Fruit fly (Drosophila melanogaster): ENCODE results near the gene CG13312.

The CG13312 gene

DNA sequence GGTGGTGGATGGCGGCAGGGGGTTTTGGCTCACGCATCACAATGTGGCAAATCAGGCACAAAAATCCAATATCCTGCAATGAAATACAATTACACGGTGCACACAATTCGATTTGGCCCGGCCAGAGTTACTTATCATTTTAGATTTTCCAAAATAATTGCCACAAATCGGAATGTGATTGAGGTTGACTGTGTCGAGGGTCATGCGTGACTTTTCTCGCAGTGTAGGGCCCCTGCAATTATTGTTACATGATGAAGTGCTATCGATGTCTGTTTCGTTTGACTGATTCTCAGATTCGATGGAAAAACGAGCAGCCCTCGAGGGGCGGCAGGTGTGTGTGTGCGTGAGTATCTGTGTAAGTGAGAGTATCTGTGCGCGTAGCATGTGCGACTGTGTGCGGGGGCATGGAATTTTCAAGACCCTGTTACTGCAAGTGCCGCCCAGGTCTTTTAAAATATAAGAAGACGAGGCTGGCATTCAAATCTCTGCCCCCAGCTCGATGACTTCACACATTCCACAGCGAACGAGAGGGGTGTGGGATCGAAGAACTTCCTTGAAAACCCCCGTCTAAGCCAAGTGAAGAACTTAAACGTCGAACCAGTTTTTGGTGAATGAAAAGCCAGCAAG lies 17.5 kb upstream of the CG13312 start:
- peak in 1 of 2 experiments; percentile 18 for TF ChIP-seq foxo (GFP tag; optimal IDR thresholded peaks at IDR 0.05)
- no peak for TF ChIP-seq Hnf4 (GFP tag; optimal IDR thresholded peaks at IDR 0.05)
- TF ChIP-seq Vsx2 (GFP tag; optimal IDR thresholded peaks at IDR 0.05; ENCODE audit: partially characterized antibody) = no peak
- TF ChIP-seq woc (GFP tag; optimal IDR thresholded peaks at IDR 0.05) = peak; percentile 30
- no peak for TF ChIP-seq Sp1 (GFP tag; optimal IDR thresholded peaks at IDR 0.05)
- TF ChIP-seq Rel (GFP tag; optimal IDR thresholded peaks at IDR 0.05) = no peak
- no peak for TF ChIP-seq Rel (tag; optimal IDR thresholded peaks at IDR 0.05)
- TF ChIP-seq h (GFP tag; optimal IDR thresholded peaks at IDR 0.05) = no peak
- TF ChIP-seq fru (GFP tag; optimal IDR thresholded peaks at IDR 0.05) = peak; percentile 56
- TF ChIP-seq OdsH (GFP tag; optimal IDR thresholded peaks at IDR 0.05) = no peak
- TF ChIP-seq GATAd (GFP tag; optimal IDR thresholded peaks at IDR 0.05) = no peak
- no peak for TF ChIP-seq Hr83 (GFP tag; optimal IDR thresholded peaks at IDR 0.05; ENCODE audit: poor library complexity, severe bottlenecking)
- no peak for TF ChIP-seq lola (GFP tag; optimal IDR thresholded peaks at IDR 0.05)
- TF ChIP-seq Myc (optimal IDR thresholded peaks at IDR 0.05) = no peak
- TF ChIP-seq Jra (GFP tag; optimal IDR thresholded peaks at IDR 0.05) = peak; percentile 2
- no peak for TF ChIP-seq HLH106 (tag; optimal IDR thresholded peaks at IDR 0.05)

DNA sequence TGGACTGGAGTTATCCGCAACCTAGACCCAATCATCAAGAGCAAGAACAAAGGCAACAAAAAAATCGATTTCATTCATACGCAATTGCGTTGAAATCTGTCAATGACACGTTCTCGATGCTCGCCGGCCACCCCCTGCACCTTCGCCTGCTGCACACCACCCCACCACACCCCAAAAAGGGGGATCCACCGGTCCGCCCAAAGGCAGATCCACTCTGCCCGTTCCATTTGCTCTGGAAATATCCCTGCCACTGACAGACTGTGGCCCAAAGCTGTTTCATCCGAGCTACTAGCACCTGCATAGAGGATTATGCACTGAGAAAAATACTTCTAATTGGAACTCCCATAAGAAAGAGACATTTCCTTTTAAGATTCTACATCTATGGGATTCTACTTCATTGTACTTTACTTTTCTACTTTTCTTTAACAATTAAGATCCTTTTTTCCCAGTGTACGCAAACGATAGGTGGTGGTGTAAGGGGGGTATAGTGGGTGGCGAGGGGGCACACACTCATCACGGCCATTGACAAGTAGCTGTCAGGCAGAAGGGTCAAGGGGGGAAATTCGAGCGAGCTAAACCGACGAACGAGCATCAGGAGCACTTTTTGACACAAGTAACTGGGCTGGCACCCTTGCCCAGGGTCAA lies 16.8 kb upstream of the CG13312 start:
- TF ChIP-seq OdsH (GFP tag; optimal IDR thresholded peaks at IDR 0.05) = peak; percentile 65
- TF ChIP-seq brk (GFP tag; optimal IDR thresholded peaks at IDR 0.05) = peak; percentile 47
- TF ChIP-seq dmrt93B (GFP tag; optimal IDR thresholded peaks at IDR 0.05) = no peak
- TF ChIP-seq Dfd (GFP tag; optimal IDR thresholded peaks at IDR 0.05) = no peak
- no peak for TF ChIP-seq Myc (optimal IDR thresholded peaks at IDR 0.05)
- TF ChIP-seq usp (GFP tag; optimal IDR thresholded peaks at IDR 0.05) = no peak
- TF ChIP-seq br (GFP tag; optimal IDR thresholded peaks at IDR 0.05) = peak; percentile 37
- TF ChIP-seq sage (GFP tag; optimal IDR thresholded peaks at IDR 0.05) = no peak
- peak; percentile 57 for TF ChIP-seq HLH106 (tag; optimal IDR thresholded peaks at IDR 0.05)
- no peak for TF ChIP-seq Rel (GFP tag; optimal IDR thresholded peaks at IDR 0.05)
- TF ChIP-seq Rel (tag; optimal IDR thresholded peaks at IDR 0.05) = peak; percentile 83
- no peak for TF ChIP-seq Hr78 (GFP tag; optimal IDR thresholded peaks at IDR 0.05)
- TF ChIP-seq Sp1 (GFP tag; optimal IDR thresholded peaks at IDR 0.05) = peak; percentile 67
- TF ChIP-seq jim (GFP tag; optimal IDR thresholded peaks at IDR 0.05) = no peak
- TF ChIP-seq tai (GFP tag; optimal IDR thresholded peaks at IDR 0.05) = no peak
- TF ChIP-seq dl (GFP tag; optimal IDR thresholded peaks at IDR 0.05; ENCODE audit: insufficient read depth in 1 of 2, partially characterized antibody in 2 of 2) = no peak
- peak; percentile 62 for TF ChIP-seq ey (GFP tag; optimal IDR thresholded peaks at IDR 0.05)
- peak; percentile 76 for TF ChIP-seq rgr (GFP tag; optimal IDR thresholded peaks at IDR 0.05)
- no peak for TF ChIP-seq Hr83 (GFP tag; optimal IDR thresholded peaks at IDR 0.05; ENCODE audit: poor library complexity, severe bottlenecking)
- peak; percentile 50 for TF ChIP-seq Hnf4 (GFP tag; optimal IDR thresholded peaks at IDR 0.05)
- no peak for TF ChIP-seq Jra (GFP tag; optimal IDR thresholded peaks at IDR 0.05)
- TF ChIP-seq GATAd (GFP tag; optimal IDR thresholded peaks at IDR 0.05) = no peak
- peak; percentile 63 for TF ChIP-seq h (GFP tag; optimal IDR thresholded peaks at IDR 0.05)
- peak; percentile 46 for TF ChIP-seq psq (GFP tag; optimal IDR thresholded peaks at IDR 0.05)
- no peak for TF ChIP-seq Mio (GFP tag; optimal IDR thresholded peaks at IDR 0.05)
- TF ChIP-seq foxo (GFP tag; optimal IDR thresholded peaks at IDR 0.05) = peak in 1 of 2 experiments; percentile 31
- TF ChIP-seq dsf (GFP tag; optimal IDR thresholded peaks at IDR 0.05; ENCODE audit: borderline replicate concordance) = no peak
- peak; percentile 39 for TF ChIP-seq woc (GFP tag; optimal IDR thresholded peaks at IDR 0.05)

DNA sequence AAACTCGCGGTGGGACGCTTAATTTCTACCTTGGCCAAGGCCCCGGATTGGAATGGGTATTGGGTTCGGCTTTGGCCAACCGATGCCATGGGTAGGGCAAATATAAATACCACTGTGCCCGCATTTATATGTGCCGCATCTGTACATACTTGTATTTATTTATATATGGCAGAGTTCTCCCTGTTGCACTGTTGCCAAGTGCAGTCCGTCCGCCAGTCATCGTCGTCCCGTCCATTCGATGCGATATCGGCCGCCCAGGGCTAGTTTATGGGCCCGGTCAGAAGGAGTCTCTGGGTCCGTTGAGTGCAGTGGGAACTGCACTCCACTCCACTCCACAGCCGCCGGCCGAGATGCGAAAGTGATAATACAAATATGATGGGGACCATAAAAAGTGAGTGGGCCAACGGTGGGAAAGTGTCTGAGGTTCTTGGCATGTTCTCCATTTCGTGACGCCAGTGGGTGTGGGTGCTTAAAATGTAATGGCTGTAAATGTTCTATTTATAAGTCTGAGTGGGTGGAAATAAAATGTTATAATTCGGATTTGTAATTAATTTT lies 15.9 kb upstream of the CG13312 start:
- TF ChIP-seq fru (GFP tag; optimal IDR thresholded peaks at IDR 0.05) (peak; percentile 38), dl (GFP tag; optimal IDR thresholded peaks at IDR 0.05; ENCODE audit: insufficient read depth in 1 of 2, partially characterized antibody in 2 of 2) (no peak), usp (GFP tag; optimal IDR thresholded peaks at IDR 0.05) (no peak), Hr78 (GFP tag; optimal IDR thresholded peaks at IDR 0.05) (no peak), Rel (GFP tag; optimal IDR thresholded peaks at IDR 0.05) (no peak), Rel (tag; optimal IDR thresholded peaks at IDR 0.05) (peak; percentile 4), h (GFP tag; optimal IDR thresholded peaks at IDR 0.05) (no peak)
